Worm (Caenorhabditis elegans): Measurements from ENCODE around the gene lit-1.
A peak's percentile ranks its signal among the peaks of the same experiment; 100 is the strongest.

lit-1 gene

ce11 chrIII:13657975-13658374, 43.8 kb upstream of the lit-1 start:
- TF ChIP-seq somi-1 (GFP tag; optimal IDR thresholded peaks at IDR 0.05) (no peak), cebp-1 (GFP tag; IDR thresholded peaks at IDR 0.05) (no peak), cebp-1 (tag; optimal IDR thresholded peaks at IDR 0.05) (peak; percentile 35), pha-4 (tag; optimal IDR thresholded peaks at IDR 0.05) (no peak), lin-54 (GFP tag; optimal IDR thresholded peaks at IDR 0.05) (no peak), zfh-2 (GFP tag; conservative IDR thresholded peaks at IDR 0.05) (0 out of 2 replicates have a peak, but pooled peaks have one; percentile 22), ceh-91 (GFP tag; IDR thresholded peaks at IDR 0.05) (no peak), nfya-1 (tag; optimal IDR thresholded peaks at IDR 0.05; ENCODE audit: borderline replicate concordance, insufficient read depth) (no peak), attf-5 (GFP tag; optimal IDR thresholded peaks at IDR 0.05) (peak; percentile 2), nhr-80 (tag; optimal IDR thresholded peaks at IDR 0.05) (peak; percentile 41), tbx-9 (tag; optimal IDR thresholded peaks at IDR 0.05; ENCODE audit: borderline replicate concordance) (no peak), rcor-1 (GFP tag; IDR thresholded peaks at IDR 0.05) (no peak)

DNA sequence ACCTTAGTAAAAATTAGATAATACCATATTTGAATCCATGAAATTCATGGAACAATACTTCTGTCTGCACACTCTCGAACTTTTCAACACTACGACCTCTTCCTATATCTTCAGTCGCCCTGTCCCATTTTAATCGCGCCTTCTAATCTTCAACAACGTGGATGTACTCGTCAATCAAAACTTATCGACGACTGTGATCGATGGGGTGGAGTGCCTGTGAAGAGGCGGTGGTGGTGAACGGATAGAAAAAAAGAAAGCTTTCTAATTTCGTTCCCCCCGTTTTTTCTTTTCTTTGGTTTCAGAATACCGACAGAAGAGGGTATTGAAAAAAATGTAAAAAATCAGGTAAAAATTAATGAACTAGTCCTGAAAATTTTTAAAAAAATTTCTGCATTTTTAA, 42.8 kb upstream of the lit-1 start:
- TF ChIP-seq nhr-120 (GFP tag; IDR thresholded peaks at IDR 0.05) (no peak), F23B12.7 (tag; optimal IDR thresholded peaks at IDR 0.05; ENCODE audit: insufficient read depth) (no peak), repo-1 (tag; optimal IDR thresholded peaks at IDR 0.05) (no peak), bed-1 (GFP tag; IDR thresholded peaks at IDR 0.05) (no peak), ccch-3 (GFP tag; optimal IDR thresholded peaks at IDR 0.05) (no peak), pbrm-1 (GFP tag; IDR thresholded peaks at IDR 0.05) (no peak), T07F8.4 (tag; optimal IDR thresholded peaks at IDR 0.05) (no peak), nhr-90 (tag; optimal IDR thresholded peaks at IDR 0.05) (no peak), bed-2 (GFP tag; IDR thresholded peaks at IDR 0.05) (no peak), mes-4 (tag; optimal IDR thresholded peaks at IDR 0.05) (no peak), ztf-3 (GFP tag; optimal IDR thresholded peaks at IDR 0.05) (no peak), sea-2 (GFP tag; IDR thresholded peaks at IDR 0.05) (no peak), ztf-28 (GFP tag; IDR thresholded peaks at IDR 0.05) (no peak)

DNA sequence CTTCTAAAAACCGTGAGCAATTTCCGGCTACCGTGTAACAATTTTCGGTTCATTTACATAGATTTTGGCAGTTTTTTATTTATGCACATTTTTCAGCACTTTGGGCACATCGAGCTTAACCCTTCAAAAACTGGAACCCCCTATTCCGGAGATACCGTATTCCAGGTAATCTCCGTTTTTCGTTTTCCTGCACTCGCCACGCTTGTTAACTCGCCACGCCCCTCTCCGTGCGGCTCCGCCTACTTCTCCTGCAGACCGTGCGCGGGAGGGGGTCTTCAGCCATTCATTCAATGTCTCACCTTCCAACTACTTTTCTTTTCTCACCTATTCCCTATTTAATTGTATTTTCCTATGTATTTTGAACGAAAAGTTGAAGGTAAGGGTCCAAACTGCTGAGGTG, 41.7 kb upstream of the lit-1 start:
- TF ChIP-seq lir-1 (GFP tag; conservative IDR thresholded peaks at IDR 0.05) (no peak), ccch-3 (GFP tag; optimal IDR thresholded peaks at IDR 0.05) (no peak), B0035.1 (tag; optimal IDR thresholded peaks at IDR 0.05) (no peak), ztf-6 (GFP tag; IDR thresholded peaks at IDR 0.05) (no peak), rpc-1 (optimal IDR thresholded peaks at IDR 0.05) (no peak), rpc-1 (tag; optimal IDR thresholded peaks at IDR 0.05) (no peak), mcd-1 (GFP tag; IDR thresholded peaks at IDR 0.05) (no peak), B0336.3 (GFP tag; IDR thresholded peaks at IDR 0.05) (no peak), hrde-1 (tag; optimal IDR thresholded peaks at IDR 0.05; ENCODE audit: borderline replicate concordance) (no peak), athp-1 (tag; optimal IDR thresholded peaks at IDR 0.05) (no peak)

DNA sequence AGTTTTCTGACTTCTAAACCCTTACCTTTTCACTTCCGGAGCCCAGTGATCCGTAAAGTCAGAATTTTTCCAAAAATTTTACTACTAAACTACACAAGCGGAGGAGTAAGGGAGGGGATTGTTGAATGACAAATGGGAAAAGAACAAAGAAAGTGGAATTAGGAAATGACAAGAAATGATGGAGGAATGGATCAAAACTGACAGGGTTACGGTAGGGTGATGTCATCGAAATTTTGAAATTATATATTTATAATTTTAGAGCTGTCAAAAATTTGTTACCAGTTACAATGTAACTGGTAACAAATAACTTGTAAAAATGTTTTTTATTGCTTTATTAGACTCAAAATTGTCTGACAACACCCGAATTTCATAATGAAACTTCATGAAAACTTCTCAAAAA, 35.4 kb upstream of the lit-1 start:
- TF ChIP-seq F55B11.4 (tag; optimal IDR thresholded peaks at IDR 0.05; ENCODE audit: borderline replicate concordance, insufficient read depth): no peak
- no peak for TF ChIP-seq ekl-4 (GFP tag; IDR thresholded peaks at IDR 0.05)
- no peak for TF ChIP-seq rec-8 (tag; optimal IDR thresholded peaks at IDR 0.05)
- no peak for TF ChIP-seq attf-6 (GFP tag; IDR thresholded peaks at IDR 0.05)
- TF ChIP-seq F33H1.4 (GFP tag; IDR thresholded peaks at IDR 0.05): no peak
- TF ChIP-seq gei-17 (GFP tag; optimal IDR thresholded peaks at IDR 0.05): no peak
- no peak for TF ChIP-seq repo-1 (tag; optimal IDR thresholded peaks at IDR 0.05)
- TF ChIP-seq ccch-3 (GFP tag; optimal IDR thresholded peaks at IDR 0.05): no peak
- TF ChIP-seq nfya-2 (GFP tag; IDR thresholded peaks at IDR 0.05): no peak
- no peak for TF ChIP-seq T07F8.4 (tag; optimal IDR thresholded peaks at IDR 0.05)
- TF ChIP-seq egrh-3 (GFP tag; IDR thresholded peaks at IDR 0.05): no peak
- no peak for TF ChIP-seq rcor-1 (GFP tag; IDR thresholded peaks at IDR 0.05)
- TF ChIP-seq lir-1 (GFP tag; conservative IDR thresholded peaks at IDR 0.05): no peak
- no peak for TF ChIP-seq F49E8.2 (tag; optimal IDR thresholded peaks at IDR 0.05; ENCODE audit: insufficient read depth)
- no peak for TF ChIP-seq F52B5.7 (tag; optimal IDR thresholded peaks at IDR 0.05)
- TF ChIP-seq ceh-100 (GFP tag; IDR thresholded peaks at IDR 0.05): no peak
- TF ChIP-seq ztf-18 (tag; optimal IDR thresholded peaks at IDR 0.05): no peak
- no peak for TF ChIP-seq bed-2 (GFP tag; IDR thresholded peaks at IDR 0.05)
